Fruit fly (Drosophila melanogaster) whole organism, wandering third instar larva: ENCODE results near the gene MFS10.
A peak's percentile ranks its signal among the peaks of the same experiment; 100 is the strongest.

ENCODE experiments used
- Abd-B ChIP-seq: fragments of >200 bp; optimal IDR thresholded peaks from 2 replicates; lab custom pipeline; 2017; ENCODE audit warnings: missing biosample characterization, missing genetic modification characterization
- CG32264 ChIP-seq: fragments of 200-800 bp; sonication (Bioruptor generic); optimal IDR thresholded peaks from 2 replicates; lab custom pipeline; 2016; ENCODE audit warnings: missing biosample characterization, missing genetic modification characterization
- CG9705 ChIP-seq: fragments of 200-800 bp; sonication (Bioruptor generic); optimal IDR thresholded peaks from 2 replicates; lab custom pipeline; 2018; ENCODE audit warnings: missing biosample characterization, mild to moderate bottlenecking, missing genetic modification characterization
- CrebA ChIP-seq: fragments of 200-800 bp; sonication (Bioruptor generic); optimal IDR thresholded peaks from 2 replicates; lab custom pipeline; 2016; ENCODE audit warnings: missing biosample characterization, mild to moderate bottlenecking, missing genetic modification characterization, borderline replicate concordance
- Dfd ChIP-seq: fragments of >200 bp; optimal IDR thresholded peaks from 2 replicates; lab custom pipeline; 2017; ENCODE audit warnings: missing biosample characterization, missing genetic modification characterization
- Dif ChIP-seq: fragments of 200-275, 200-300 bp; sonication (Bioruptor generic); optimal IDR thresholded peaks from 2 replicates; lab custom pipeline; 2018; ENCODE audit warnings: missing biosample characterization, missing genetic modification characterization; ENCODE audit not compliant: partially characterized antibody
- GATAd ChIP-seq: sonication (Bioruptor generic); optimal IDR thresholded peaks from 2 replicates; lab custom pipeline; 2016; ENCODE audit warnings: missing biosample characterization, missing genetic modification characterization
- HLH106 ChIP-seq: fragments of 200-800 bp; optimal IDR thresholded peaks from 3 replicates; lab custom pipeline; 2019; ENCODE audit warnings: missing biosample characterization, mild to moderate bottlenecking, missing genetic modification characterization, moderate library complexity
- Hnf4 ChIP-seq: fragments of 200-800 bp; sonication (Bioruptor generic); optimal IDR thresholded peaks from 2 replicates; lab custom pipeline; 2016; ENCODE audit warnings: missing biosample characterization, mild to moderate bottlenecking, missing genetic modification characterization
- Hr78 ChIP-seq: fragments of >200 bp; optimal IDR thresholded peaks from 2 replicates; lab custom pipeline; 2017; ENCODE audit warnings: missing biosample characterization, missing genetic modification characterization
- Hr83 ChIP-seq: fragments of 200-300 bp; sonication (Bioruptor generic); optimal IDR thresholded peaks from 2 replicates; lab custom pipeline; 2016; ENCODE audit warnings: missing biosample characterization, mild to moderate bottlenecking, missing genetic modification characterization, moderate library complexity; ENCODE audit not compliant: poor library complexity, severe bottlenecking
- Jra ChIP-seq: sonication (Bioruptor generic); optimal IDR thresholded peaks from 2 replicates; lab custom pipeline; 2016; ENCODE audit warnings: missing biosample characterization, missing genetic modification characterization
- Mio ChIP-seq: sonication (Bioruptor generic); optimal IDR thresholded peaks from 2 replicates; lab custom pipeline; 2016; ENCODE audit warnings: missing biosample characterization, missing genetic modification characterization
- Myc ChIP-seq: fragments of >200 bp; optimal IDR thresholded peaks from 2 replicates; lab custom pipeline; 2017
- N ChIP-seq: fragments of >200 bp; optimal IDR thresholded peaks from 2 replicates; lab custom pipeline; 2018; ENCODE audit warnings: missing biosample characterization, missing external identifiers, missing genetic modification characterization
- OdsH ChIP-seq: fragments of 200-800 bp; sonication (Bioruptor generic); optimal IDR thresholded peaks from 2 replicates; lab custom pipeline; 2016; ENCODE audit warnings: missing biosample characterization, mild to moderate bottlenecking, missing genetic modification characterization
- Rel ChIP-seq, 2 experiments: fragments of 200-800 bp; sonication (Bioruptor generic) in 1 of 2; optimal IDR thresholded peaks; 2 replicates in 1 of 2; 3 replicates in 1 of 2; lab custom pipeline; 2016 to 2019; ENCODE audit warnings: mild to moderate bottlenecking in 2 of 2, missing biosample characterization in 2 of 2, missing genetic modification characterization in 2 of 2, moderate library complexity in 1 of 2
- Sp1 ChIP-seq: fragments of 200-800 bp; sonication (Bioruptor generic); optimal IDR thresholded peaks from 3 replicates; lab custom pipeline; 2019; ENCODE audit warnings: missing biosample characterization, mild to moderate bottlenecking, missing genetic modification characterization, moderate library complexity
- Vsx2 ChIP-seq: fragments of 200-300, 225-300 bp; sonication (Bioruptor generic); optimal IDR thresholded peaks from 2 replicates; lab custom pipeline; 2018; ENCODE audit warnings: missing biosample characterization, missing genetic modification characterization; ENCODE audit not compliant: partially characterized antibody
- br ChIP-seq: fragments of 200-800 bp; sonication (Bioruptor generic); optimal IDR thresholded peaks from 2 replicates; lab custom pipeline; 2016; ENCODE audit warnings: missing biosample characterization, missing genetic modification characterization
- brk ChIP-seq: fragments of 200-800 bp; sonication (Bioruptor generic); optimal IDR thresholded peaks from 2 replicates; lab custom pipeline; 2016; ENCODE audit warnings: missing biosample characterization, mild to moderate bottlenecking, missing genetic modification characterization
- dl ChIP-seq, 2 experiments: fragments of 175-275, 200-275 bp in 1 of 2; fragments of 200-275 bp in 1 of 2; sonication (Bioruptor generic); optimal IDR thresholded peaks; lab custom pipeline; 2018; ENCODE audit warnings: mild to moderate bottlenecking in 2 of 2, missing biosample characterization in 2 of 2, missing genetic modification characterization in 2 of 2, moderate library complexity in 2 of 2; ENCODE audit not compliant: partially characterized antibody in 2 of 2, insufficient read depth in 1 of 2
- dmrt93B ChIP-seq: fragments of 200-800 bp; sonication (Bioruptor generic); optimal IDR thresholded peaks from 2 replicates; lab custom pipeline; 2018; ENCODE audit warnings: missing biosample characterization, mild to moderate bottlenecking, missing genetic modification characterization
- dsf ChIP-seq: sonication (Bioruptor generic); optimal IDR thresholded peaks from 2 replicates; lab custom pipeline; 2016; ENCODE audit warnings: missing biosample characterization, missing genetic modification characterization, borderline replicate concordance
- ey ChIP-seq: fragments of 200-800 bp; sonication (Bioruptor generic); optimal IDR thresholded peaks from 2 replicates; lab custom pipeline; 2016; ENCODE audit warnings: missing biosample characterization, missing genetic modification characterization
- foxo ChIP-seq, 2 experiments: fragments of 200-800 bp; sonication (Bioruptor generic); optimal IDR thresholded peaks; 2 replicates in 1 of 2; 3 replicates in 1 of 2; lab custom pipeline; 2016 to 2017; ENCODE audit warnings: missing biosample characterization in 2 of 2, missing genetic modification characterization in 2 of 2
- fru ChIP-seq: fragments of 200-800 bp; sonication (Bioruptor generic); optimal IDR thresholded peaks from 3 replicates; lab custom pipeline; 2016; ENCODE audit warnings: missing biosample characterization, mild to moderate bottlenecking, missing genetic modification characterization
- h ChIP-seq: fragments of 200-800 bp; sonication (Bioruptor generic); optimal IDR thresholded peaks from 3 replicates; lab custom pipeline; 2016; ENCODE audit warnings: missing biosample characterization, mild to moderate bottlenecking, missing genetic modification characterization
- jim ChIP-seq: fragments of 175-275, 200-325 bp; sonication (Bioruptor generic); optimal IDR thresholded peaks from 2 replicates; lab custom pipeline; 2016; ENCODE audit warnings: missing biosample characterization, mild to moderate bottlenecking, missing genetic modification characterization
- lola ChIP-seq: fragments of >200 bp; optimal IDR thresholded peaks from 2 replicates; lab custom pipeline; 2017; ENCODE audit warnings: missing biosample characterization, missing genetic modification characterization
- pan ChIP-seq: fragments of >200 bp; optimal IDR thresholded peaks from 2 replicates; lab custom pipeline; 2017
- psq ChIP-seq: fragments of 200-800 bp; sonication (Bioruptor generic); optimal IDR thresholded peaks from 3 replicates; lab custom pipeline; 2017; ENCODE audit warnings: missing biosample characterization, mild to moderate bottlenecking, missing genetic modification characterization, moderate library complexity
- rgr ChIP-seq: fragments of 200-800 bp; sonication (Bioruptor generic); optimal IDR thresholded peaks from 3 replicates; lab custom pipeline; 2016; ENCODE audit warnings: missing biosample characterization, mild to moderate bottlenecking, missing genetic modification characterization
- sage ChIP-seq: fragments of 200-800 bp; sonication (Bioruptor generic); optimal IDR thresholded peaks from 2 replicates; lab custom pipeline; 2016; ENCODE audit warnings: missing biosample characterization, mild to moderate bottlenecking, missing genetic modification characterization
- sv ChIP-seq: fragments of 200-800 bp; sonication (Bioruptor generic); optimal IDR thresholded peaks from 3 replicates; lab custom pipeline; 2016; ENCODE audit warnings: missing biosample characterization, missing genetic modification characterization
- tai ChIP-seq: sonication (Bioruptor generic); optimal IDR thresholded peaks from 2 replicates; lab custom pipeline; 2016; ENCODE audit warnings: missing biosample characterization, missing genetic modification characterization
- usp ChIP-seq: fragments of >200 bp; optimal IDR thresholded peaks from 2 replicates; lab custom pipeline; 2017; ENCODE audit warnings: missing biosample characterization, missing genetic modification characterization
- woc ChIP-seq: sonication (Bioruptor generic); optimal IDR thresholded peaks from 2 replicates; lab custom pipeline; 2016; ENCODE audit warnings: missing biosample characterization, mild to moderate bottlenecking, missing genetic modification characterization

The MFS10 gene

DNA sequence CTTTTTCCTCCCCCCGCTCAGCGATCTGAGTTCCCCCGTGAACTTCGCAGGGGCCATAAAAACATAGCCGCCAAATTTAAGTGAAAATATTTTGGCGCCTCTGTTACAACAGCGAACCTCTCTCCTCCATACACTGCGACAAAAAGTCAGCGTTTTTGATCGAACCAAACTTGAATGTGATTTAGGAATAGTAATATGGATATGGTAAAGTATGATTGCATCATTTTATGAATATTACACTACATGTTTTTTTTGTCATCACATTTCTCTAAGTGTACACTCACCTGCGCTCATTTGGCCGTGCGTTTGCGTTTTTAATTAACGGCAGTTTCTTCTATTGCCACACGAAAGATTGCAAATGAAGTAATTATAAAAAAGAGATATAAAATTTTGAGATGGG is 6.9 kb downstream of the MFS10 start:
- TF ChIP-seq br (GFP tag; lab: Kevin White, UChicago) (peak; percentile 19), foxo (GFP tag; optimal IDR thresholded peaks at IDR 0.05; lab: Kevin White, UChicago) (peak in 1 of 2 experiments; percentile 23), tai (GFP tag; lab: Kevin White, UChicago) (no peak), rgr (GFP tag; lab: Kevin White, UChicago) (peak; percentile 23), h (GFP tag; lab: Kevin White, UChicago) (peak; percentile 42), sv (GFP tag; lab: Kevin White, UChicago) (peak; percentile 35), dsf (no peak), Hnf4 (GFP tag; lab: Kevin White, UChicago) (peak; percentile 23), fru (GFP tag; lab: Kevin White, UChicago) (peak; percentile 31), woc (GFP tag; lab: Kevin White, UChicago) (no peak), ey (GFP tag; lab: Kevin White, UChicago) (peak; percentile 3), psq (GFP tag; lab: Kevin White, UChicago) (peak; percentile 18), Abd-B (GFP tag; lab: Kevin White, UChicago) (no peak)

dm6 chrX:13136939-13137697 is 8.3 kb downstream of the MFS10 start:
- TF ChIP-seq ey (GFP tag; lab: Kevin White, UChicago) (peak; percentile 6), Dif (no peak), OdsH (GFP tag; lab: Kevin White, UChicago) (peak; percentile 60), CrebA (GFP tag; lab: Kevin White, UChicago) (peak; percentile 51), foxo (GFP tag; optimal IDR thresholded peaks at IDR 0.05; lab: Kevin White, UChicago) (peak in 1 of 2 experiments; percentile 89), dsf (no peak), dmrt93B (GFP tag; lab: Kevin White, UChicago) (peak; percentile 29), GATAd (GFP tag; lab: Kevin White, UChicago) (no peak), dl (GFP tag; optimal IDR thresholded peaks at IDR 0.05; lab: Kevin White, UChicago; ENCODE audit: insufficient read depth in 1 of 2, partially characterized antibody in 2 of 2) (peak in 1 of 2 experiments; percentile 8), CG9705 (GFP tag; lab: Kevin White, UChicago) (no peak), brk (GFP tag; lab: Kevin White, UChicago) (no peak), CG32264 (GFP tag; lab: Kevin White, UChicago) (no peak), Mio (GFP tag; lab: Kevin White, UChicago) (no peak), sage (GFP tag; lab: Kevin White, UChicago) (peak; percentile 41), HLH106 (tag; lab: Kevin White, UChicago) (peak; percentile 61), rgr (GFP tag; lab: Kevin White, UChicago) (peak; percentile 21), br (GFP tag; lab: Kevin White, UChicago) (peak; percentile 19), Hr78 (GFP tag; lab: Kevin White, UChicago) (no peak), usp (GFP tag; lab: Kevin White, UChicago) (no peak), Vsx2 (GFP tag; lab: Kevin White, UChicago) (no peak), Rel (GFP tag; optimal IDR thresholded peaks at IDR 0.05; lab: Kevin White, UChicago) (peak; percentile 54), Rel (tag; optimal IDR thresholded peaks at IDR 0.05; lab: Kevin White, UChicago) (no peak), woc (GFP tag; lab: Kevin White, UChicago) (peak; percentile 27), Abd-B (GFP tag; lab: Kevin White, UChicago) (no peak), Hnf4 (GFP tag; lab: Kevin White, UChicago) (peak; percentile 35), h (GFP tag; lab: Kevin White, UChicago) (peak; percentile 88), psq (GFP tag; lab: Kevin White, UChicago) (peak; percentile 86), pan (lab: Kevin White, UChicago) (no peak), Hr83 (GFP tag; lab: Kevin White, UChicago) (no peak), fru (GFP tag; lab: Kevin White, UChicago) (peak; percentile 90), Myc (no peak), jim (no peak), lola (GFP tag; lab: Kevin White, UChicago) (no peak), Jra (no peak), Dfd (no peak), Sp1 (GFP tag; lab: Kevin White, UChicago) (peak; percentile 75), tai (GFP tag; lab: Kevin White, UChicago) (no peak), sv (GFP tag; lab: Kevin White, UChicago) (no peak), N (GFP tag; lab: Kevin White, UChicago) (no peak)
